Worm (Caenorhabditis elegans): Measurements from ENCODE around the gene ceph-41.

The ceph-41 gene

ce11 chrIV:8112187-8112586, 14.8 kb upstream of the ceph-41 start, which contains the start of gene Y42H9AR.4:
Y42H9AR.4 (minus strand) TSS chrIV:8112218.
- peak; percentile 39 for TF ChIP-seq C34F6.9 (tag; optimal IDR thresholded peaks at IDR 0.05)
- TF ChIP-seq lin-11 (tag; optimal IDR thresholded peaks at IDR 0.05), result no peak
- no peak for TF ChIP-seq lin-13 (GFP tag; optimal IDR thresholded peaks at IDR 0.05)
- TF ChIP-seq unc-55 (GFP tag; optimal IDR thresholded peaks at IDR 0.05), result peak; percentile 44
- TF ChIP-seq sem-4 (tag; optimal IDR thresholded peaks at IDR 0.05), result peak; percentile 16
- TF ChIP-seq F13H6.1 (tag; optimal IDR thresholded peaks at IDR 0.05), result peak; percentile 45
- TF ChIP-seq lsy-2 (tag; optimal IDR thresholded peaks at IDR 0.05), result peak in 1 of 2 experiments; percentile 10
- TF ChIP-seq nhr-129 (tag; optimal IDR thresholded peaks at IDR 0.05), result peak; percentile 37
- peak; percentile 27 for TF ChIP-seq ztf-4 (tag; optimal IDR thresholded peaks at IDR 0.05)
- TF ChIP-seq sma-9 (GFP tag; optimal IDR thresholded peaks at IDR 0.05), result peak; percentile 47
- TF ChIP-seq sma-9 (tag; optimal IDR thresholded peaks at IDR 0.05), result no peak
- TF ChIP-seq fos-1 (tag; optimal IDR thresholded peaks at IDR 0.05), result peak; percentile 49
- TF ChIP-seq peb-1 (tag; optimal IDR thresholded peaks at IDR 0.05), result no peak
- TF ChIP-seq elt-1 (tag; optimal IDR thresholded peaks at IDR 0.05), result no peak

- no peak for TF ChIP-seq blmp-1 (tag; optimal IDR thresholded peaks at IDR 0.05; ENCODE audit: insufficient read depth)
- peak; percentile 33 for TF ChIP-seq sem-4 (tag; optimal IDR thresholded peaks at IDR 0.05)
Observed at ce11 chrIV:8112646-8113045, 14.4 kb upstream of the ceph-41 start.

ce11 chrIV:8113161-8113560, 13.8 kb upstream of the ceph-41 start, which contains the start of gene Y42H9AR.1:
Y42H9AR.1 (plus strand) TSS chrIV:8113393.
- TF ChIP-seq mab-5 (tag; optimal IDR thresholded peaks at IDR 0.05) (peak; percentile 9), mdl-1 (tag; optimal IDR thresholded peaks at IDR 0.05) (peak in 1 of 2 experiments; percentile 51), ceh-82 (tag; optimal IDR thresholded peaks at IDR 0.05) (no peak), crh-2 (tag; optimal IDR thresholded peaks at IDR 0.05) (peak; percentile 86), lsy-2 (tag; optimal IDR thresholded peaks at IDR 0.05) (no peak)

- no peak for TF ChIP-seq C34F6.9 (tag; optimal IDR thresholded peaks at IDR 0.05)
- no peak for TF ChIP-seq sma-9 (GFP tag; optimal IDR thresholded peaks at IDR 0.05)
- TF ChIP-seq sma-9 (tag; optimal IDR thresholded peaks at IDR 0.05), result no peak
- no peak for TF ChIP-seq gmeb-1 (tag; optimal IDR thresholded peaks at IDR 0.05)
- TF ChIP-seq nhr-6 (tag; optimal IDR thresholded peaks at IDR 0.05), result no peak
- TF ChIP-seq alr-1 (tag; optimal IDR thresholded peaks at IDR 0.05), result no peak
- TF ChIP-seq unc-39 (tag; optimal IDR thresholded peaks at IDR 0.05), result no peak
- no peak for TF ChIP-seq nhr-25 (tag; optimal IDR thresholded peaks at IDR 0.05)
- no peak for TF ChIP-seq lin-13 (GFP tag; optimal IDR thresholded peaks at IDR 0.05)
- no peak for TF ChIP-seq zag-1 (tag; optimal IDR thresholded peaks at IDR 0.05)
- TF ChIP-seq elt-3 (tag; optimal IDR thresholded peaks at IDR 0.05), result no peak
- TF ChIP-seq elt-1 (tag; optimal IDR thresholded peaks at IDR 0.05), result no peak
- no peak for TF ChIP-seq lin-11 (tag; optimal IDR thresholded peaks at IDR 0.05)
- no peak for TF ChIP-seq dmd-4 (tag; optimal IDR thresholded peaks at IDR 0.05)
- no peak for TF ChIP-seq mab-5 (tag; optimal IDR thresholded peaks at IDR 0.05)
- no peak for TF ChIP-seq nhr-129 (tag; optimal IDR thresholded peaks at IDR 0.05)
Observed at ce11 chrIV:8114535-8114934, 12.5 kb upstream of the ceph-41 start.

- no peak for TF ChIP-seq sma-3 (GFP tag; optimal IDR thresholded peaks at IDR 0.05)
- TF ChIP-seq R02D3.7 (tag; optimal IDR thresholded peaks at IDR 0.05), result no peak
- TF ChIP-seq unc-55 (GFP tag; optimal IDR thresholded peaks at IDR 0.05), result no peak
- TF ChIP-seq egl-27 (tag; optimal IDR thresholded peaks at IDR 0.05), result no peak
- TF ChIP-seq mab-5 (tag; optimal IDR thresholded peaks at IDR 0.05), result no peak
- TF ChIP-seq blmp-1 (tag; optimal IDR thresholded peaks at IDR 0.05; ENCODE audit: insufficient read depth), result no peak
- no peak for TF ChIP-seq F13H6.1 (tag; optimal IDR thresholded peaks at IDR 0.05)
- no peak for TF ChIP-seq elt-3 (tag; optimal IDR thresholded peaks at IDR 0.05)
- TF ChIP-seq ztf-11 (tag; optimal IDR thresholded peaks at IDR 0.05), result no peak
- TF ChIP-seq nhr-129 (tag; optimal IDR thresholded peaks at IDR 0.05), result no peak
- TF ChIP-seq nhr-10 (tag; optimal IDR thresholded peaks at IDR 0.05), result no peak
Observed at ce11 chrIV:8115462-8115861, 11.5 kb upstream of the ceph-41 start, which contains the start of gene irld-8. irld-8 (plus strand) TSS chrIV:8115762.

ce11 chrIV:8118790-8119189, 8.2 kb upstream of the ceph-41 start, which contains the start of gene F42G8.8:
F42G8.8 (plus strand) TSS chrIV:8119090.
- TF ChIP-seq elt-1 (tag; optimal IDR thresholded peaks at IDR 0.05) (no peak), nhr-10 (tag; optimal IDR thresholded peaks at IDR 0.05) (no peak)
